Fruit fly (Drosophila melanogaster) whole organism, embryonic: Measurements from ENCODE around the gene Gr5a.

Experiments
- BEAF-32 ChIP-seq: fragments of 200-800 bp; sonication (Bioruptor generic); optimal IDR thresholded peaks from 3 replicates; lab custom pipeline; 2017; ENCODE audit warnings: missing biosample characterization, missing genetic modification characterization, mild to moderate bottlenecking, moderate library complexity, missing genetic modification reagents
- CG12104 ChIP-seq: fragments of 200-800 bp; sonication (Bioruptor generic); optimal IDR thresholded peaks from 3 replicates; lab custom pipeline; 2016; ENCODE audit warnings: missing biosample characterization, missing genetic modification characterization
- CG12659 ChIP-seq: fragments of 200-800 bp; sonication (Bioruptor generic); optimal IDR thresholded peaks from 3 replicates; lab custom pipeline; 2017; ENCODE audit warnings: mild to moderate bottlenecking, missing biosample characterization, missing genetic modification reagents, missing genetic modification characterization
- CG14441 ChIP-seq: fragments of 200-800 bp; sonication (Bioruptor generic); IDR thresholded peaks from 2 replicates; pipeline ENCODE4 v1.3.6; 2022; ENCODE audit warnings: missing biosample characterization, missing genetic modification characterization
- CG15696 ChIP-seq: fragments of 200-800 bp; sonication (Bioruptor generic); optimal IDR thresholded peaks from 2 replicates; lab custom pipeline; 2019; ENCODE audit warnings: missing biosample characterization, mild to moderate bottlenecking, missing genetic modification characterization, moderate library complexity
- CG18476 ChIP-seq: fragments of 200-800 bp; sonication (Bioruptor generic); optimal IDR thresholded peaks from 2 replicates; lab custom pipeline; 2016; ENCODE audit warnings: missing biosample characterization, mild to moderate bottlenecking, missing genetic modification characterization
- CG31224 ChIP-seq: fragments of 200-800 bp; sonication (Bioruptor generic); IDR thresholded peaks from 2 replicates; pipeline ENCODE4 v1.3.6; 2022; ENCODE audit warnings: missing biosample characterization, missing genetic modification characterization
- CG32772 ChIP-seq: fragments of 200-800 bp; sonication (Bioruptor generic); IDR thresholded peaks from 2 replicates; pipeline ENCODE4 v1.3.6; 2022; ENCODE audit warnings: missing biosample characterization, missing genetic modification characterization
- CG3281 ChIP-seq: fragments of 200-800 bp; sonication (Bioruptor generic); optimal IDR thresholded peaks from 3 replicates; lab custom pipeline; 2017; ENCODE audit warnings: missing biosample characterization, mild to moderate bottlenecking, missing genetic modification characterization
- CG3407 ChIP-seq: fragments of 200-800 bp; sonication (Bioruptor generic); optimal IDR thresholded peaks from 2 replicates; lab custom pipeline; 2018; ENCODE audit warnings: missing biosample characterization, mild to moderate bottlenecking, missing genetic modification characterization
- CG3726 ChIP-seq: fragments of 200-800 bp; sonication (Bioruptor generic); IDR thresholded peaks from 3 replicates; pipeline ENCODE4, ENCODE4 v1.3.6; 2022; ENCODE audit warnings: missing biosample characterization, missing genetic modification characterization
- CG3838 ChIP-seq: fragments of 200-800 bp; sonication (Bioruptor generic); optimal IDR thresholded peaks from 3 replicates; lab custom pipeline; 2016; ENCODE audit warnings: missing biosample characterization, missing genetic modification characterization
- CG3847 ChIP-seq: fragments of 200-800 bp; sonication (Bioruptor generic); IDR thresholded peaks from 2 replicates; pipeline ENCODE4 v1.3.6; 2022; ENCODE audit warnings: missing biosample characterization, missing genetic modification characterization
- CG4282 ChIP-seq: fragments of 200-800 bp; sonication (Bioruptor generic); optimal IDR thresholded peaks from 2 replicates; lab custom pipeline; 2016; ENCODE audit warnings: missing biosample characterization, missing genetic modification characterization
- CG7372 ChIP-seq: fragments of 200-800 bp; sonication (Bioruptor generic); IDR thresholded peaks from 2 replicates; pipeline ENCODE4 v1.3.6; 2022; ENCODE audit warnings: missing biosample characterization, missing genetic modification characterization
- CG9932 ChIP-seq: fragments of 200-800 bp; sonication (Bioruptor generic); IDR thresholded peaks from 2 replicates; pipeline ENCODE4 v1.3.6; 2022; ENCODE audit warnings: missing biosample characterization, missing genetic modification characterization
- D19A ChIP-seq: fragments of 200-800 bp; optimal IDR thresholded peaks from 3 replicates; lab custom pipeline; 2019; ENCODE audit warnings: missing biosample characterization, mild to moderate bottlenecking, missing genetic modification characterization, moderate library complexity
- E2f2 ChIP-seq: fragments of 200-800 bp; sonication (Bioruptor generic); IDR thresholded peaks from 2 replicates; pipeline ENCODE4 v1.3.6; 2022; ENCODE audit warnings: missing biosample characterization, missing genetic modification characterization
- Gug ChIP-seq: fragments of 200-800 bp; sonication (Bioruptor generic); IDR thresholded peaks from 4 replicates; pipeline ENCODE4 v1.3.6; 2022; ENCODE audit warnings: missing biosample characterization, missing genetic modification characterization
- H2.0 ChIP-seq: fragments of 200-800 bp; sonication (Bioruptor generic); IDR thresholded peaks from 2 replicates; pipeline ENCODE4 v1.3.6; 2022; ENCODE audit warnings: missing biosample characterization, missing genetic modification characterization
- HLH3B ChIP-seq: fragments of 200-800 bp; sonication (Bioruptor generic); IDR thresholded peaks from 2 replicates; pipeline ENCODE4 v1.3.6; 2022; ENCODE audit warnings: missing biosample characterization, missing genetic modification characterization
- Hand ChIP-seq: fragments of 200-800 bp; sonication (Bioruptor generic); optimal IDR thresholded peaks from 2 replicates; lab custom pipeline; 2017; ENCODE audit warnings: mild to moderate bottlenecking, missing biosample characterization, missing genetic modification reagents, missing genetic modification characterization
- HmgD ChIP-seq: fragments of 200-800 bp; sonication (Bioruptor generic); optimal IDR thresholded peaks from 3 replicates; lab custom pipeline; 2016; ENCODE audit warnings: missing biosample characterization, missing genetic modification characterization
- Hr78 ChIP-seq, 2 experiments: fragments of 200-800 bp in 1 of 2; fragments of >200 bp in 1 of 2; sonication (Bioruptor generic) in 1 of 2; optimal IDR thresholded peaks; 2 replicates each; lab custom pipeline; 2017 to 2019; ENCODE audit warnings: missing biosample characterization in 2 of 2, missing genetic modification characterization in 2 of 2, mild to moderate bottlenecking in 1 of 2, moderate library complexity in 1 of 2
- Lhr ChIP-seq: fragments of 200-800 bp; sonication (Bioruptor generic); optimal IDR thresholded peaks from 3 replicates; lab custom pipeline; 2017; ENCODE audit warnings: mild to moderate bottlenecking, missing biosample characterization, missing genetic modification reagents, missing genetic modification characterization
- Mrtf ChIP-seq: fragments of 200-800 bp; sonication (Bioruptor generic); IDR thresholded peaks from 3 replicates; pipeline ENCODE4 v1.3.6; 2022; ENCODE audit warnings: missing biosample characterization, missing genetic modification characterization
- Pdp1 ChIP-seq, 2 experiments: fragments of 200-800 bp; sonication (Bioruptor generic); optimal IDR thresholded peaks; 3 replicates each; lab custom pipeline; 2016; ENCODE audit warnings: missing biosample characterization in 2 of 2, missing genetic modification characterization in 2 of 2, mild to moderate bottlenecking in 1 of 2, moderate library complexity in 1 of 2
- Taf1 ChIP-seq: fragments of 200-800 bp; sonication (Bioruptor generic); IDR thresholded peaks from 2 replicates; pipeline ENCODE4 v1.3.6; 2022; ENCODE audit warnings: missing biosample characterization, missing genetic modification characterization
- cas ChIP-seq: fragments of 200-800 bp; sonication (Bioruptor generic); IDR thresholded peaks from 2 replicates; pipeline ENCODE4 v1.3.6; 2022; ENCODE audit warnings: missing biosample characterization, missing genetic modification characterization
- ci ChIP-seq: fragments of 200-800 bp; sonication (Bioruptor generic); IDR thresholded peaks from 3 replicates; pipeline ENCODE4 v1.3.6; 2022; ENCODE audit warnings: missing biosample characterization, missing genetic modification characterization
- disco-r ChIP-seq: fragments of 200-800 bp; sonication (Bioruptor generic); optimal IDR thresholded peaks from 2 replicates; lab custom pipeline; 2016; ENCODE audit warnings: missing biosample characterization, missing genetic modification characterization
- dmrt99B ChIP-seq: fragments of 200-800 bp; sonication (Bioruptor generic); optimal IDR thresholded peaks from 2 replicates; lab custom pipeline; 2018; ENCODE audit warnings: missing biosample characterization, mild to moderate bottlenecking, missing genetic modification characterization, moderate library complexity
- dysf ChIP-seq: fragments of 200-800 bp; sonication (Bioruptor generic); IDR thresholded peaks from 3 replicates; pipeline ENCODE4 v1.3.6; 2022; ENCODE audit warnings: missing biosample characterization, missing genetic modification characterization
- grn ChIP-seq: fragments of 200-800 bp; sonication (Bioruptor generic); optimal IDR thresholded peaks from 3 replicates; lab custom pipeline; 2017; ENCODE audit warnings: missing biosample characterization, missing genetic modification characterization
- hb ChIP-seq: fragments of 200-800 bp; sonication (Bioruptor generic); IDR thresholded peaks from 3 replicates; pipeline ENCODE4 v1.3.6; 2022; ENCODE audit warnings: missing biosample characterization, missing genetic modification characterization; ENCODE audit not compliant: partially characterized antibody
- lola ChIP-seq, 3 experiments: fragments of >200 bp in 2 of 3; fragments of 200-800 bp in 1 of 3; sonication (Bioruptor generic) in 1 of 3; optimal IDR thresholded peaks; 2 replicates each; lab custom pipeline; 2017 to 2019; ENCODE audit warnings: missing biosample characterization in 3 of 3, missing genetic modification characterization in 3 of 3, mild to moderate bottlenecking in 1 of 3, moderate library complexity in 1 of 3
- mam ChIP-seq: fragments of 200-800 bp; sonication (Bioruptor generic); optimal IDR thresholded peaks from 3 replicates; lab custom pipeline; 2016; ENCODE audit warnings: missing biosample characterization, missing genetic modification characterization
- nerfin-1 ChIP-seq: fragments of 200-800 bp; sonication (Bioruptor generic); optimal IDR thresholded peaks from 3 replicates; lab custom pipeline; 2019; ENCODE audit warnings: missing biosample characterization, mild to moderate bottlenecking, missing genetic modification characterization, moderate library complexity
- onecut ChIP-seq: fragments of 200-800 bp; sonication (Bioruptor generic); IDR thresholded peaks from 2 replicates; pipeline ENCODE4 v1.3.6; 2022; ENCODE audit warnings: missing biosample characterization, missing genetic modification characterization
- peb ChIP-seq: fragments of 200-800 bp; sonication (Bioruptor generic); IDR thresholded peaks from 2 replicates; pipeline ENCODE4 v1.3.6; 2022; ENCODE audit warnings: missing biosample characterization, missing genetic modification characterization
- phol ChIP-seq: fragments of 200-800 bp; sonication (Bioruptor generic); optimal IDR thresholded peaks from 3 replicates; lab custom pipeline; 2018; ENCODE audit warnings: missing biosample characterization, mild to moderate bottlenecking, missing genetic modification characterization, moderate library complexity
- pros ChIP-seq: fragments of 200-800 bp; sonication (Bioruptor generic); optimal IDR thresholded peaks from 3 replicates; lab custom pipeline; 2019; ENCODE audit warnings: missing biosample characterization, mild to moderate bottlenecking, missing genetic modification characterization, moderate library complexity
- slou ChIP-seq: fragments of 200-800 bp; sonication (Bioruptor generic); optimal IDR thresholded peaks from 3 replicates; lab custom pipeline; 2016; ENCODE audit warnings: missing biosample characterization, missing genetic modification characterization
- slp2 ChIP-seq: fragments of 200-800 bp; sonication (Bioruptor generic); optimal IDR thresholded peaks from 2 replicates; lab custom pipeline; 2016; ENCODE audit warnings: missing biosample characterization, missing genetic modification characterization
- so ChIP-seq: fragments of 200-800 bp; sonication (Bioruptor generic); IDR thresholded peaks from 3 replicates; pipeline ENCODE4 v1.3.6; 2022; ENCODE audit warnings: missing biosample characterization, missing genetic modification characterization
- tap ChIP-seq: fragments of 200-800 bp; optimal IDR thresholded peaks from 3 replicates; lab custom pipeline; 2019; ENCODE audit warnings: missing biosample characterization, mild to moderate bottlenecking, missing genetic modification characterization, moderate library complexity
- tin ChIP-seq: fragments of 200-800 bp; sonication (Bioruptor generic); optimal IDR thresholded peaks from 3 replicates; lab custom pipeline; 2016; ENCODE audit warnings: missing biosample characterization, missing genetic modification characterization
- tll ChIP-seq, 2 experiments: fragments of 200-800 bp in 1 of 2; fragments of >200 bp in 1 of 2; sonication (Bioruptor generic) in 1 of 2; optimal IDR thresholded peaks; 2 replicates each; lab custom pipeline; 2017 to 2019; ENCODE audit warnings: missing biosample characterization in 2 of 2, missing genetic modification characterization in 2 of 2, mild to moderate bottlenecking in 1 of 2, moderate library complexity in 1 of 2
- tna ChIP-seq: fragments of 200-800 bp; sonication (Bioruptor generic); IDR thresholded peaks from 2 replicates; pipeline ENCODE4 v1.3.6; 2022; ENCODE audit warnings: missing biosample characterization, missing genetic modification characterization; ENCODE audit not compliant: partially characterized antibody
- vnd ChIP-seq: fragments of 200-800 bp; sonication (Bioruptor generic); IDR thresholded peaks from 3 replicates; pipeline ENCODE4 v1.3.6; 2022; ENCODE audit warnings: missing biosample characterization, missing genetic modification characterization; ENCODE audit not compliant: partially characterized antibody

The Gr5a gene

DNA sequence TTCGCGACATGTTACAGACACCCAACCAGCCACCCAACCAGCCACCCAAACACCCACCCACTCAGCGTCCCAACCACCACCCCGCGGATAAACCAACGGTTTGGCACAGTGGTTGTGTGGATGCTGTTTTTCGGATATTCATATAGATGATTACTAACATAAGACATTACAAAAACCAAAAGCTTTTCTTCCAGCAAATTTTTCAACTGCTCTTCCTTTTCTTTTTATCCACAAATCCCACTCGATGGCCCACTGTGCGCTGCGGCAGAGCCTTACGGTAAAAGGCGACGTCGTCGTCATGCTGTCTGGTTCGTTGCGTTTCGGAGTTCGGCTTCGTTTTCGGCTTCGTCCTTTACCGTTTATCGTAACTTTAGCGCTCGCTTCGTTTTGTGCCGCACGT, 41.8 kb upstream of the Gr5a start (continued):
- no peak for TF ChIP-seq CG18476 (GFP tag; lab: Kevin White, UChicago)
- TF ChIP-seq CG12659 (GFP tag; lab: Kevin White, UChicago) = peak; percentile 35
- TF ChIP-seq Gug (GFP tag; lab: Robert Waterston, UW) = peak; percentile 54; the same call in 2 of the 4 replicates
- no peak for TF ChIP-seq CG15696 (tag; lab: Kevin White, UChicago)
- peak; percentile 47; the same call in 1 of the 2 replicates for TF ChIP-seq CG3847 (GFP tag; lab: Robert Waterston, UW)
- peak; percentile 54 for TF ChIP-seq tap (tag; lab: Kevin White, UChicago)
- TF ChIP-seq CG3726 (GFP tag; lab: Robert Waterston, UW) = 0 out of 3 replicates have a peak, but pooled peaks have one; percentile 21
- TF ChIP-seq Mrtf (GFP tag; lab: Robert Waterston, UW) = peak; percentile 69
- peak; percentile 47; the same call in 1 of the 2 replicates for TF ChIP-seq H2.0 (GFP tag; lab: Robert Waterston, UW)
- peak in 1 of 2 experiments; percentile 42 for TF ChIP-seq Pdp1 (GFP tag; optimal IDR thresholded peaks at IDR 0.05; lab: Kevin White, UChicago)
- peak; percentile 37; the same call in 1 of the 2 replicates for TF ChIP-seq Taf1 (GFP tag; lab: Robert Waterston, UW)
- no peak for TF ChIP-seq pros (GFP tag; lab: Kevin White, UChicago)
- TF ChIP-seq tin = peak; percentile 13
- no peak for TF ChIP-seq nerfin-1 (tag; lab: Kevin White, UChicago)
- peak; percentile 20; the same call in 1 of the 2 replicates for TF ChIP-seq E2f2 (GFP tag; lab: Robert Waterston, UW)
- peak; percentile 52; the same call in 1 of the 2 replicates for TF ChIP-seq CG7372 (GFP tag; lab: Robert Waterston, UW)
- TF ChIP-seq lola (GFP tag; optimal IDR thresholded peaks at IDR 0.05; lab: Kevin White, UChicago) = peak in 1 of 3 experiments; percentile 18
- TF ChIP-seq HLH3B (GFP tag; lab: Robert Waterston, UW) = peak; percentile 78
- peak; percentile 60 for TF ChIP-seq Hand (GFP tag; lab: Kevin White, UChicago)
- peak; percentile 50 for TF ChIP-seq mam (GFP tag; lab: Kevin White, UChicago)
- no peak for TF ChIP-seq vnd (GFP tag; lab: Robert Waterston, UW)
- TF ChIP-seq CG3838 = no peak
- peak; percentile 5 for TF ChIP-seq slp2
- no peak for TF ChIP-seq Hr78 (GFP tag; optimal IDR thresholded peaks at IDR 0.05; lab: Kevin White, UChicago)
- peak; percentile 57 for TF ChIP-seq CG32772 (GFP tag; lab: Robert Waterston, UW)
- no peak for TF ChIP-seq tna
- peak; percentile 57 for TF ChIP-seq CG3281
- TF ChIP-seq CG12104 (GFP tag; lab: Kevin White, UChicago) = no peak
- TF ChIP-seq CG31224 (GFP tag; lab: Robert Waterston, UW) = peak; percentile 26; the same call in 1 of the 2 replicates
- TF ChIP-seq grn (GFP tag; lab: Kevin White, UChicago) = no peak
- no peak; the same call in 2 of the 3 replicates for TF ChIP-seq so (GFP tag; lab: Robert Waterston, UW)
- TF ChIP-seq dmrt99B (tag; lab: Kevin White, UChicago) = peak; percentile 51
- TF ChIP-seq hb (GFP tag; lab: Robert Waterston, UW) = no peak
- TF ChIP-seq phol (tag; lab: Kevin White, UChicago) = peak; percentile 37
- TF ChIP-seq cas = no peak
- peak; percentile 49; the same call in 1 of the 2 replicates for TF ChIP-seq peb (GFP tag; lab: Robert Waterston, UW)
- no peak for TF ChIP-seq slou (GFP tag; lab: Kevin White, UChicago)
- peak; percentile 9 for TF ChIP-seq D19A (tag; lab: Kevin White, UChicago)
- peak; percentile 37 for TF ChIP-seq HmgD (GFP tag; lab: Kevin White, UChicago)
- TF ChIP-seq BEAF-32 (GFP tag; lab: Kevin White, UChicago) = no peak
- TF ChIP-seq CG3407 (GFP tag; lab: Kevin White, UChicago) = no peak
- peak; percentile 75 for TF ChIP-seq dysf
- no peak for TF ChIP-seq CG4282 (GFP tag; lab: Kevin White, UChicago)
- TF ChIP-seq onecut (GFP tag; lab: Robert Waterston, UW) = peak; percentile 64
- TF ChIP-seq tll (GFP tag; optimal IDR thresholded peaks at IDR 0.05; lab: Kevin White, UChicago) = no peak
- peak; percentile 68 for TF ChIP-seq CG14441 (GFP tag; lab: Robert Waterston, UW)
- TF ChIP-seq Lhr (GFP tag; lab: Kevin White, UChicago) = no peak
- TF ChIP-seq CG9932 (GFP tag; lab: Robert Waterston, UW) = peak; percentile 63
- TF ChIP-seq ci (GFP tag; lab: Robert Waterston, UW) = peak; percentile 84; the same call in 2 of the 3 replicates
- TF ChIP-seq disco-r = no peak
